Worm (Caenorhabditis elegans): ENCODE measurements around the gene hrpa-1.

DNA sequence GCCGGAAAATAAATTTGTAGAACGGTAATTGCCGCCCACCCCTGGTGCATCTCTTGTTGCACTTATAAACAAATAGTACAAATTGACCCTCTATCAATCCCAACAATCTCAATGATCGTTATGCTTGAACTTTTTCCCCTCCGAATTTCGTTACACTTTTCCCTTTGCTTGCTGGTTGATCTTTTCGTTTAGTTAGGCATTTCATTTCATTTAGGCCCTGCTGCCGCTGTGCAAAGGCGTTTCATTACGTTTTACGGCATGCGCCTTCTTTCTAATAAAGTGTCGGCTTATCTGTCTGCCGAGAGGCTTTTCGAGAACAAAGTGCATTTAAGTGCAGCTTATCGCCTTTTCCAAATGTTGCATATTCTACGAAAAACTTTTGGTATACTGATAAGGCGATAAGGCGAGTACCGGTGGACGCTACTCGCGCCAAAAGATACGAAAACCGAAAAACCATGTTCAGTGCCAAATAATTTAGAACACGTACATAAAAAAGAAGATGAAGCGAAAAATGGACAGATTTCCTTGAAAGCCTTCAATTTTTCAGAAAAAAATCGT lies 27.9 kb downstream of the hrpa-1 start:
- TF ChIP-seq skn-1 (tag; optimal IDR thresholded peaks at IDR 0.05) (no peak), alr-1 (tag; optimal IDR thresholded peaks at IDR 0.05) (no peak), lsy-2 (tag; optimal IDR thresholded peaks at IDR 0.05) (no peak), C34F6.9 (tag; optimal IDR thresholded peaks at IDR 0.05) (no peak), nhr-237 (tag; optimal IDR thresholded peaks at IDR 0.05) (no peak), unc-62 (GFP tag; optimal IDR thresholded peaks at IDR 0.05) (no peak), ceh-82 (tag; optimal IDR thresholded peaks at IDR 0.05) (no peak), R02D3.7 (tag; optimal IDR thresholded peaks at IDR 0.05) (no peak), nhr-12 (tag; optimal IDR thresholded peaks at IDR 0.05) (no peak), nhr-77 (tag; optimal IDR thresholded peaks at IDR 0.05) (no peak), aly-2 (tag; optimal IDR thresholded peaks at IDR 0.05) (no peak), lin-13 (GFP tag; optimal IDR thresholded peaks at IDR 0.05) (no peak), nhr-6 (tag; optimal IDR thresholded peaks at IDR 0.05) (no peak)
